Fruit fly (Drosophila melanogaster) whole organism, adult: Measurements from ENCODE around the gene Dmtn.
A peak's percentile ranks its signal among the peaks of the same experiment; 100 is the strongest.

Experiments used
- CG11617 ChIP-seq: fragments of 200-800 bp; sonication (Bioruptor generic); optimal IDR thresholded peaks from 2 replicates; lab custom pipeline; 2017; ENCODE audit warnings: mild to moderate bottlenecking, missing biosample characterization, missing genetic modification reagents, missing genetic modification characterization
- CG12768 ChIP-seq: fragments of 200-800 bp; sonication (Bioruptor generic); optimal IDR thresholded peaks from 2 replicates; lab custom pipeline; 2017; ENCODE audit warnings: missing biosample characterization, missing genetic modification characterization, mild to moderate bottlenecking, moderate library complexity, missing genetic modification reagents
- CG14711 ChIP-seq: fragments of 200-800 bp; sonication (Bioruptor generic); optimal IDR thresholded peaks from 2 replicates; lab custom pipeline; 2018; ENCODE audit warnings: missing biosample characterization, mild to moderate bottlenecking, missing genetic modification characterization, moderate library complexity
- CG1620 ChIP-seq: fragments of 200-800 bp; sonication (Bioruptor generic); optimal IDR thresholded peaks from 2 replicates; lab custom pipeline; 2016; ENCODE audit warnings: missing biosample characterization, missing genetic modification characterization
- CG33017 ChIP-seq: fragments of 200-800 bp; sonication (Bioruptor generic); optimal IDR thresholded peaks from 2 replicates; lab custom pipeline; 2018; ENCODE audit warnings: missing biosample characterization, mild to moderate bottlenecking, missing genetic modification characterization, moderate library complexity
- CG5204 ChIP-seq: fragments of 200-800 bp; sonication (Bioruptor generic); optimal IDR thresholded peaks from 2 replicates; lab custom pipeline; 2016; ENCODE audit warnings: missing biosample characterization, missing genetic modification characterization
- CG7045 ChIP-seq: fragments of 200-800 bp; sonication (Bioruptor generic); optimal IDR thresholded peaks from 2 replicates; lab custom pipeline; 2017; ENCODE audit warnings: missing biosample characterization, mild to moderate bottlenecking, missing genetic modification characterization
- CG7101 ChIP-seq: fragments of 200-800 bp; sonication (Bioruptor generic); optimal IDR thresholded peaks from 2 replicates; lab custom pipeline; 2018; ENCODE audit warnings: missing biosample characterization, mild to moderate bottlenecking, missing genetic modification characterization, moderate library complexity
- Clk ChIP-seq: fragments of 200-800 bp; sonication (Bioruptor generic); optimal IDR thresholded peaks from 2 replicates; lab custom pipeline; 2017; ENCODE audit warnings: missing biosample characterization, missing genetic modification characterization
- Crg-1 ChIP-seq: fragments of 200-800 bp; sonication (Bioruptor generic); optimal IDR thresholded peaks from 2 replicates; lab custom pipeline; 2016; ENCODE audit warnings: missing biosample characterization, missing genetic modification characterization
- Hr96 ChIP-seq: fragments of 200-800 bp; sonication (Bioruptor generic); optimal IDR thresholded peaks from 2 replicates; lab custom pipeline; 2016; ENCODE audit warnings: missing biosample characterization, missing genetic modification characterization
- Mnt ChIP-seq: fragments of 200-800 bp; sonication (Bioruptor generic); optimal IDR thresholded peaks from 2 replicates; lab custom pipeline; 2016; ENCODE audit warnings: missing biosample characterization, mild to moderate bottlenecking, missing genetic modification characterization
- bab1 ChIP-seq: fragments of 200-800 bp; sonication (Bioruptor generic); optimal IDR thresholded peaks from 3 replicates; lab custom pipeline; 2019; ENCODE audit warnings: missing biosample characterization, mild to moderate bottlenecking, missing genetic modification characterization, moderate library complexity
- cic ChIP-seq: fragments of 200-800 bp; sonication (Bioruptor generic); optimal IDR thresholded peaks from 2 replicates; lab custom pipeline; 2017; ENCODE audit warnings: missing biosample characterization, mild to moderate bottlenecking, missing genetic modification characterization, moderate library complexity
- cnc ChIP-seq, 2 experiments: fragments of >200 bp; optimal IDR thresholded peaks; 2 replicates each; lab custom pipeline; 2017
- kay ChIP-seq: fragments of 200-800 bp; sonication (Bioruptor generic); peaks from one replicate; lab custom pipeline; 2016; ENCODE audit warnings: missing biosample characterization, missing genetic modification characterization, borderline replicate concordance
- ovo ChIP-seq: fragments of 200-800 bp; sonication (Bioruptor generic); optimal IDR thresholded peaks from 2 replicates; lab custom pipeline; 2016; ENCODE audit warnings: missing biosample characterization, missing genetic modification characterization
- pad ChIP-seq: fragments of 200-800 bp; sonication (Bioruptor generic); optimal IDR thresholded peaks from 3 replicates; lab custom pipeline; 2017; ENCODE audit warnings: missing biosample characterization, missing genetic modification characterization, mild to moderate bottlenecking, moderate library complexity, missing genetic modification reagents
- tj ChIP-seq: fragments of 200-800 bp; sonication (Bioruptor generic); optimal IDR thresholded peaks from 3 replicates; lab custom pipeline; 2017; ENCODE audit warnings: missing biosample characterization, mild to moderate bottlenecking, missing genetic modification characterization, moderate library complexity
- toe ChIP-seq: fragments of 200-800 bp; sonication (Bioruptor generic); optimal IDR thresholded peaks from 2 replicates; lab custom pipeline; 2016; ENCODE audit warnings: missing biosample characterization, missing genetic modification characterization

Gene Dmtn

DNA sequence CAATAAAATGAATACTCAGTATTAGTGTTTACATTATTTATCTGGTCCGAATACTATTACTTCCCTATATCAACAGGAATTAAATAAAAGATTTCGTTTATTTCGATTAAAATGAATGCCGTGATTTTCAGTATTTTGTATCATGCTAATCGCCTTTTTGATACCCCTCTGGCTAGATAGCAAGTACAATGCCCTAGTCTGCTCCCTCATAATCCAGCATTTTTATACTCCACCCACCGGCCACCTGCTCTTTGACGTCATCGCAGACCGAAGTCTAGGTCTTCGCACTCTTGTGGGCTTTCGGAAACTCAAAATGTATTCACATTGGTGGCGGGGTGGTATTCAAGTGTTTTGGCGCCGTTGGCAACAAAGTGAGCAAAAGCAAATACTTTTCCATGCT lies 2.0 kb downstream of the Dmtn start:
- TF ChIP-seq bab1 (no peak), tj (GFP tag; lab: Kevin White, UChicago) (no peak), CG7101 (tag; lab: Kevin White, UChicago) (no peak), kay (GFP tag; lab: Kevin White, UChicago) (no peak), pad (no peak), CG33017 (tag; lab: Kevin White, UChicago) (no peak), CG7045 (GFP tag; lab: Kevin White, UChicago) (no peak), Hr96 (GFP tag; lab: Kevin White, UChicago) (no peak), cnc (optimal IDR thresholded peaks at IDR 0.05; lab: Kevin White, UChicago) (no peak), Clk (no peak), Crg-1 (no peak), CG1620 (GFP tag; lab: Kevin White, UChicago) (no peak), cic (no peak), Mnt (GFP tag; lab: Kevin White, UChicago) (no peak), CG14711 (tag; lab: Kevin White, UChicago) (no peak), CG12768 (GFP tag; lab: Kevin White, UChicago) (no peak), CG5204 (GFP tag; lab: Kevin White, UChicago) (no peak), CG11617 (GFP tag; lab: Kevin White, UChicago) (no peak)

DNA sequence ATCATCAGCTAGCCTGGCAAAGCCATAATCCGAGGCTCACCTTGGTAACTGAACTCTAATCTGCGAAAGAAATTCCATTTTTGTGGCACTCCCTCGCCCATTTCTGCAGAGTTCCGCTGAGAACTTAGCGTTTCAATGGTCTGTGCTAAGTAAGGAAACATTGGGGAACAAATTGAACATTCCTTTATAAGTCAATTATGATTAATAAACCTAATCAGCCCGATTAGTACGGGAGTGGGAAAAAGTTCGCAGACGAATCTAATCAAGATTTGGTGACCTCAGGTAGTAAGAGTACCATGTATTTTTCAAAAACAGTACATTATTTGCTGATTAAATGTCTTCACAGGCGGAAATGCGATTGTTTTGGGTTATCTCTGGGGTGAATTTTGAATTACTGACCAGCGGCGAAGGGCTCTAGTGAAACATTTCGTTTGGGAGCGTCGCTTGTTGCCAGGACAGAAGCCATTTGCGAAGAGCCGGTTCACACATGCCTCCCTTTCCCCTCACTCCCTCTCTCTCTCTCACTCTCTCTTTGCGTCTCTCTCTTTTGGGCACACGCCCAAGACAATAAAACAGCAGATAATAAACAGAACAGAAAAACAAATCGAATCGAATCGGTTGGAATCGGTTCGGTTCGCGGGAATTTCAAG lies 3.0 kb downstream of the Dmtn start:
- no peak for TF ChIP-seq CG7101 (tag; lab: Kevin White, UChicago)
- TF ChIP-seq cic = peak; percentile 13

dm6 chr3R:6401522-6401844 lies 4.2 kb downstream of the Dmtn start:
- TF ChIP-seq CG5204 (GFP tag; lab: Kevin White, UChicago) = no peak
- no peak for TF ChIP-seq CG11617 (GFP tag; lab: Kevin White, UChicago)
- TF ChIP-seq Mnt (GFP tag; lab: Kevin White, UChicago) = no peak
- TF ChIP-seq CG33017 (tag; lab: Kevin White, UChicago) = no peak

DNA sequence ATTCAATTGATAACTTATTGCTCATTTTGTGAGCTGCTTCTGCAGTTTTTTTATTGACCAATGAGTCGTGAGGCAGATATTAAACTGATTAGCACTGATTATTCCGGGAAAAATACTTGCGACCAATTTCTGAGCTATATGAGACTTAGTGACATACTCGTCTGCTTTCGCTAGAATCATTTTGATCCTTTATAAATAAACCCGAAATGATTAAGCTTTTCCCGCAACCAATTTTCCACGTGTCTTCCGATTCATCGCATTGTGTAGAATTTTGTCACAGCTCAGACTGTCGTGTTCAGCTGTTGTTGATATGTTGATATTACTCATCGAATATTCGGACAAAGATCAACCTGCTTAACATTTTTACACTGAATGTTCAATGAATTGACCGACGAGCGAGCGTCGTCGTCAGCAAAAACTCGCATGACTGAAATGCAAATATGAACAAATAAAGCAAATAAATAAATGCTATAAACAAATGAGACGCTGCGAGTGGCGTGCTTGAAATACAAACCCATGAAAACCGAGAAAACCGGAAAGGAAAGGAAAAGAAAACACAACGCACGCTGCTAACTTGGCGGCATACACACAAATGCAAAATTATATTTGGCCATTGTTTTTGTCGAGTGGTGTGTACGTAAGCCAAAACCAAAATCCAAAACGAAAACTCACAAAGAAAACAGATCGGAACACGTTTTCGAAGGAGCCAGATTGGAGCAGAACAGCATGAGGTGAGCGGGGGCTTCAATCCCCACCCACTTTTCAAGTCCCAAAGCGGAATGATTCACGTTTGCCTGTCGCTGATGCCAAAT lies 4.8 kb downstream of the Dmtn start:
- TF ChIP-seq Hr96 (GFP tag; lab: Kevin White, UChicago) (no peak), CG14711 (tag; lab: Kevin White, UChicago) (peak; percentile 8), CG33017 (tag; lab: Kevin White, UChicago) (no peak), CG11617 (GFP tag; lab: Kevin White, UChicago) (no peak), tj (GFP tag; lab: Kevin White, UChicago) (peak; percentile 90), Mnt (GFP tag; lab: Kevin White, UChicago) (peak; percentile 19), toe (GFP tag; lab: Kevin White, UChicago) (no peak), CG12768 (GFP tag; lab: Kevin White, UChicago) (peak; percentile 10), CG5204 (GFP tag; lab: Kevin White, UChicago) (no peak), ovo (GFP tag; lab: Kevin White, UChicago) (peak; percentile 7), Clk (no peak), cic (peak; percentile 48), Crg-1 (no peak), cnc (optimal IDR thresholded peaks at IDR 0.05; lab: Kevin White, UChicago) (no peak), kay (GFP tag; lab: Kevin White, UChicago) (peak; percentile 92), bab1 (no peak)

DNA sequence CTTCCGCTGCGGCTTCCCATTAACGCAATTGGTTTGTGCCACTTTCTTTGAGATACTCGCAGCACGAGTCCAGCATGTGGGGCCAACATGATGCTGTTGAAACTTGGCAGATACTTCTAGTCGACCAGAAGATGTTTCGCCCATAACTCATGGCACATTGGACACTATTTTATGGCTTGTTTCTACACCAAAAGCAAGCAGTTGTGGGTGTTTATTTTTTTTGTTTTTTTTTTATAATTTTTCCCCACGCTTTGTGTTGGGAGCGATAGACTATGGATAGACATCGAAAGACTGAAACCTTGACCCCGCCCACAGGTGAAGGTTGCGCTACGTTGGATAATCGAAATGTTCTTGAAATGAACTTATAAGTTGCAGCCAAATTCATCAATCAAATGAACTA lies 5.9 kb downstream of the Dmtn start:
- TF ChIP-seq Mnt (GFP tag; lab: Kevin White, UChicago) (no peak), toe (GFP tag; lab: Kevin White, UChicago) (no peak), ovo (GFP tag; lab: Kevin White, UChicago) (no peak), CG1620 (GFP tag; lab: Kevin White, UChicago) (no peak), kay (GFP tag; lab: Kevin White, UChicago) (no peak), cic (no peak), tj (GFP tag; lab: Kevin White, UChicago) (no peak), CG7101 (tag; lab: Kevin White, UChicago) (no peak), CG11617 (GFP tag; lab: Kevin White, UChicago) (no peak), bab1 (no peak), Hr96 (GFP tag; lab: Kevin White, UChicago) (no peak), CG14711 (tag; lab: Kevin White, UChicago) (no peak), CG33017 (tag; lab: Kevin White, UChicago) (no peak), CG5204 (GFP tag; lab: Kevin White, UChicago) (no peak), pad (no peak), Clk (no peak), CG7045 (GFP tag; lab: Kevin White, UChicago) (no peak), cnc (optimal IDR thresholded peaks at IDR 0.05; lab: Kevin White, UChicago) (no peak), CG12768 (GFP tag; lab: Kevin White, UChicago) (no peak)

- no peak for TF ChIP-seq CG14711 (tag; lab: Kevin White, UChicago)
- TF ChIP-seq tj (GFP tag; lab: Kevin White, UChicago) = peak; percentile 6
These were observed 6.4 kb downstream of the Dmtn start for dm6 chr3R:6399289-6399688.
